4 fruit fly cellular contexts compared by ENCODE assay signal in the genomic region with DNA sequence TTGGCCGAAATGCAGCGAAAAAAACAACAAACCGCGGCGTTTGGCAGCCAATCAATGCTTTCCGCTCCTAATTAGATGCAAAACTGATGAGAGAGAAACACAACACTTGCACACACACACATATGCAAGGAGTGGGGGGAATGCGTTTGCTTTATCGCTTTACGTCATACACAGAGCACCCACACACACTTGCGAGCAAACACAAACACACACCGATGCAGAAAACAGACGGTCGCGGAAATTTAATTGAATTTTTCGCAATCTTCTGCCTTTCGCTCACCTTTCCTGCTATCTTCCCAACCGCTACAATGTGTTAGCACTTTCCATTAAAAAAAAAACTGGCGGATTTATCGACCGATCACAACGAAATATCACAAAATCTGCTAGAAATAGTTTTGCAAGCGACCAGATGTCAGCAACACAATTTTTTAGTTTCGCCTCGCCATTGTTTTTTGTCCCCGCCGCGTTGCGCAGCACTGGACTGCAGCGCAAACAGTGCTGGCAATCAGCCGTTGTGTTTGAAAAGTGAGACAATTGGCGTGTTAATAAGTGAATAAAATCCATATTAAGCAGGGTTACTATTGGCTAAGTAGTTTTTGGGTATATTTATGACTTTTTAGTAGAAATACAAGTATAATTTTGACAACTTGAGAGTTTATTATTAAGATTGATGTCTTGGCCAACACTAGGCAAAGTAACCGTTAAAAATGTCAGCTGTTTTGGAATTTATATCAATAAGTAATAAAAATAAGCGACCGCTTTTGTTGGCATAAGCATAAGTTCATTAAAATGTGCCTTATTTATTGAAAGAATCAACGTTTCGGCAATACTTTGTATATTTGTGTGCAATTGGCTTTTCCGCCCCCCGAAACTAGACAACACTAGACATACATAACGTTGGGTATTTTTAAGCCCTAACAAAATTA.
TF ChIP-seq lines count a peak whose summit lies in the region.

A gene (minus strand): TSS at position 532 of the 926 bp plus-strand sequence.

TF ChIP-seq in whole organism, adult, 20 proteins besides CTCF, POLR2A, EP300 and RAD21 (continued from another document):
- TF ChIP-seq kay (GFP tag; lab: Kevin White, UChicago; ENCODE audit: borderline replicate concordance): no peak
- TF ChIP-seq CG7045 (GFP tag; optimal IDR thresholded peaks at IDR 0.05; lab: Kevin White, UChicago): peak; percentile 20
- peak; percentile 45 for TF ChIP-seq CG14711 (tag; optimal IDR thresholded peaks at IDR 0.05; lab: Kevin White, UChicago)
- peak; percentile 35 for TF ChIP-seq CG12768 (GFP tag; optimal IDR thresholded peaks at IDR 0.05; lab: Kevin White, UChicago)
TF ChIP-seq in whole organism, adult: peak in this region for 11.

TF ChIP-seq in whole organism, embryonic, 481 proteins besides CTCF, POLR2A, EP300 and RAD21 (continued from another document and continues in another):
- TF ChIP-seq Antp (GFP tag; optimal IDR thresholded peaks at IDR 0.05; lab: Kevin White, UChicago): peak; percentile 14
- no peak for TF ChIP-seq CG14965 (GFP tag; optimal IDR thresholded peaks at IDR 0.05; lab: Kevin White, UChicago; ENCODE audit: borderline replicate concordance)
- no peak for TF ChIP-seq wdn (GFP tag; IDR thresholded peaks at IDR 0.05; lab: Robert Waterston, UW)
- TF ChIP-seq CG17186 (GFP tag; optimal IDR thresholded peaks at IDR 0.05; lab: Kevin White, UChicago): peak; percentile 47
- TF ChIP-seq Dref (GFP tag; IDR thresholded peaks at IDR 0.05; lab: Robert Waterston, UW): peak; percentile 29; the same call in 1 of the 2 replicates
- TF ChIP-seq Med (GFP tag; lab: Kevin White, UChicago): peak; percentile 71
- TF ChIP-seq CG30403 (GFP tag; optimal IDR thresholded peaks at IDR 0.05; lab: Kevin White, UChicago): peak; percentile 33
- TF ChIP-seq crol (GFP tag; IDR thresholded peaks at IDR 0.05; lab: Robert Waterston, UW): no peak
- no peak for TF ChIP-seq CG4707 (GFP tag; optimal IDR thresholded peaks at IDR 0.05; lab: Kevin White, UChicago)
- no peak for TF ChIP-seq CG4328 (GFP tag; optimal IDR thresholded peaks at IDR 0.05; lab: Kevin White, UChicago)
- no peak for TF ChIP-seq CG12942 (GFP tag; optimal IDR thresholded peaks at IDR 0.05; lab: Kevin White, UChicago)
- TF ChIP-seq D19A (tag; optimal IDR thresholded peaks at IDR 0.05; lab: Kevin White, UChicago): no peak
- TF ChIP-seq Side (GFP tag; optimal IDR thresholded peaks at IDR 0.05; lab: Kevin White, UChicago): peak; percentile 18
- no peak for TF ChIP-seq Ravus (GFP tag; IDR thresholded peaks at IDR 0.05; lab: Robert Waterston, UW)
- peak; percentile 7 for TF ChIP-seq nom (GFP tag; optimal IDR thresholded peaks at IDR 0.05; lab: Kevin White, UChicago)
- TF ChIP-seq CG2120 (GFP tag; optimal IDR thresholded peaks at IDR 0.05; lab: Kevin White, UChicago): peak; percentile 36
- TF ChIP-seq CG15479 (GFP tag; optimal IDR thresholded peaks at IDR 0.05; lab: Kevin White, UChicago): no peak
- TF ChIP-seq CG1647 (GFP tag; optimal IDR thresholded peaks at IDR 0.05; lab: Kevin White, UChicago): peak; percentile 11
- peak; percentile 7 for TF ChIP-seq pho (GFP tag; optimal IDR thresholded peaks at IDR 0.05; lab: Kevin White, UChicago)
- peak; percentile 3 for TF ChIP-seq CG9437 (GFP tag; optimal IDR thresholded peaks at IDR 0.05; lab: Kevin White, UChicago)
- no peak for TF ChIP-seq bsh (GFP tag; optimal IDR thresholded peaks at IDR 0.05; lab: Kevin White, UChicago)
- peak; percentile 93 for TF ChIP-seq phol (tag; optimal IDR thresholded peaks at IDR 0.05; lab: Kevin White, UChicago)
- TF ChIP-seq eyg (GFP tag; optimal IDR thresholded peaks at IDR 0.05; lab: Kevin White, UChicago): no peak
- peak in 1 of 2 experiments; percentile 90 for TF ChIP-seq Pdp1 (GFP tag; optimal IDR thresholded peaks at IDR 0.05; lab: Kevin White, UChicago)
- TF ChIP-seq tx (GFP tag; optimal IDR thresholded peaks at IDR 0.05; lab: Kevin White, UChicago): no peak
- TF ChIP-seq CG4424 (GFP tag; optimal IDR thresholded peaks at IDR 0.05; lab: Kevin White, UChicago): peak; percentile 14
- TF ChIP-seq zfh2 (GFP tag; optimal IDR thresholded peaks at IDR 0.05; lab: Kevin White, UChicago): peak; percentile 14
- TF ChIP-seq CG11247 (GFP tag; IDR thresholded peaks at IDR 0.05; lab: Robert Waterston, UW): peak; percentile 21; the same call in 1 of the 2 replicates
- TF ChIP-seq pzg (GFP tag; optimal IDR thresholded peaks at IDR 0.05; lab: Kevin White, UChicago): peak; percentile 24
- peak; percentile 43; the same call in 1 of the 2 replicates for TF ChIP-seq sob (GFP tag; IDR thresholded peaks at IDR 0.05; lab: Robert Waterston, UW)
- peak; percentile 48 for TF ChIP-seq lbe (GFP tag; optimal IDR thresholded peaks at IDR 0.05; lab: Kevin White, UChicago)
- no peak for TF ChIP-seq D (optimal IDR thresholded peaks at IDR 0.05; lab: Kevin White, UChicago)
- peak; percentile 23 for TF ChIP-seq D (GFP tag; optimal IDR thresholded peaks at IDR 0.05; lab: Kevin White, UChicago)
- peak; percentile 36 for TF ChIP-seq Xbp1 (GFP tag; optimal IDR thresholded peaks at IDR 0.05; lab: Kevin White, UChicago)
- TF ChIP-seq CG11456 (GFP tag; IDR thresholded peaks at IDR 0.05; lab: Robert Waterston, UW): peak; percentile 41; the same call in 1 of the 3 replicates
- TF ChIP-seq Myb (GFP tag; optimal IDR thresholded peaks at IDR 0.05; lab: Kevin White, UChicago): peak; percentile 93
- peak; percentile 54 for TF ChIP-seq MESR4 (GFP tag; optimal IDR thresholded peaks at IDR 0.05; lab: Kevin White, UChicago)
- TF ChIP-seq HHEX (GFP tag; optimal IDR thresholded peaks at IDR 0.05; lab: Kevin White, UChicago): peak; percentile 7

TF ChIP-seq in whole organism, prepupa, 60 proteins besides CTCF, POLR2A, EP300 and RAD21 (continued from another document):
- TF ChIP-seq cyc (GFP tag; optimal IDR thresholded peaks at IDR 0.05; lab: Kevin White, UChicago) (peak; percentile 39), acj6 (GFP tag; optimal IDR thresholded peaks at IDR 0.05; lab: Kevin White, UChicago) (peak; percentile 4), spab (GFP tag; optimal IDR thresholded peaks at IDR 0.05; lab: Kevin White, UChicago) (no peak), CG3919 (GFP tag; optimal IDR thresholded peaks at IDR 0.05; lab: Kevin White, UChicago) (no peak), Blimp-1 (GFP tag; optimal IDR thresholded peaks at IDR 0.05; lab: Kevin White, UChicago) (no peak), Eip78C (GFP tag; lab: Kevin White, UChicago) (peak; percentile 77), lz (GFP tag; optimal IDR thresholded peaks at IDR 0.05; lab: Kevin White, UChicago) (peak; percentile 48), Eip93F (GFP tag; optimal IDR thresholded peaks at IDR 0.05; lab: Kevin White, UChicago) (no peak), Hr38 (GFP tag; optimal IDR thresholded peaks at IDR 0.05; lab: Kevin White, UChicago) (no peak), salr (GFP tag; optimal IDR thresholded peaks at IDR 0.05; lab: Kevin White, UChicago) (no peak), fkh (GFP tag; optimal IDR thresholded peaks at IDR 0.05; lab: Kevin White, UChicago) (peak; percentile 31), CG10669 (GFP tag; optimal IDR thresholded peaks at IDR 0.05; lab: Kevin White, UChicago) (no peak), fd59A (GFP tag; optimal IDR thresholded peaks at IDR 0.05; lab: Kevin White, UChicago) (no peak), CG11294 (GFP tag; IDR thresholded peaks at IDR 0.05; lab: Robert Waterston, UW) (no peak), CG8119 (GFP tag; IDR thresholded peaks at IDR 0.05; lab: Robert Waterston, UW) (no peak), CG31627 (GFP tag; optimal IDR thresholded peaks at IDR 0.05; lab: Kevin White, UChicago) (peak; percentile 39), CG6854 (GFP tag; optimal IDR thresholded peaks at IDR 0.05; lab: Kevin White, UChicago) (no peak), eg (GFP tag; IDR thresholded peaks at IDR 0.05; lab: Robert Waterston, UW) (no peak), Sox14 (GFP tag; optimal IDR thresholded peaks at IDR 0.05; lab: Kevin White, UChicago) (peak; percentile 51), CG6792 (GFP tag; optimal IDR thresholded peaks at IDR 0.05; lab: Kevin White, UChicago) (no peak), dsx (GFP tag; optimal IDR thresholded peaks at IDR 0.05; lab: Kevin White, UChicago; ENCODE audit: poor library complexity, severe bottlenecking) (no peak), Met (GFP tag; optimal IDR thresholded peaks at IDR 0.05; lab: Kevin White, UChicago) (peak; percentile 39), vri (GFP tag; optimal IDR thresholded peaks at IDR 0.05; lab: Kevin White, UChicago) (peak; percentile 87), CG16779 (tag; optimal IDR thresholded peaks at IDR 0.05; lab: Kevin White, UChicago) (no peak), CG11762 (GFP tag; optimal IDR thresholded peaks at IDR 0.05; lab: Kevin White, UChicago; ENCODE audit: insufficient read depth) (peak; percentile 1), CG1621 (tag; optimal IDR thresholded peaks at IDR 0.05; lab: Kevin White, UChicago) (no peak), CG7368 (GFP tag; optimal IDR thresholded peaks at IDR 0.05; lab: Kevin White, UChicago) (peak; percentile 34), Hr39 (GFP tag; optimal IDR thresholded peaks at IDR 0.05; lab: Kevin White, UChicago) (peak; percentile 1), Sox15 (GFP tag; optimal IDR thresholded peaks at IDR 0.05; lab: Kevin White, UChicago) (no peak), Gug (GFP tag; IDR thresholded peaks at IDR 0.05; lab: Robert Waterston, UW) (no peak), OdsH (GFP tag; optimal IDR thresholded peaks at IDR 0.05; lab: Kevin White, UChicago) (no peak), Lpt (GFP tag; optimal IDR thresholded peaks at IDR 0.05; lab: Kevin White, UChicago) (no peak), Hr4 (GFP tag; optimal IDR thresholded peaks at IDR 0.05; lab: Kevin White, UChicago) (no peak), CG11902 (GFP tag; optimal IDR thresholded peaks at IDR 0.05; lab: Kevin White, UChicago) (no peak), svp (GFP tag; lab: Kevin White, UChicago) (peak; percentile 76), CG6163 (GFP tag; IDR thresholded peaks at IDR 0.05; lab: Robert Waterston, UW) (no peak), dac (GFP tag; optimal IDR thresholded peaks at IDR 0.05; lab: Kevin White, UChicago) (no peak), Smox (GFP tag; optimal IDR thresholded peaks at IDR 0.05; lab: Kevin White, UChicago) (no peak), net (GFP tag; optimal IDR thresholded peaks at IDR 0.05; lab: Kevin White, UChicago) (no peak), Ets96B (tag; optimal IDR thresholded peaks at IDR 0.05; lab: Kevin White, UChicago) (no peak), ss (GFP tag; optimal IDR thresholded peaks at IDR 0.05; lab: Kevin White, UChicago) (no peak), topi (GFP tag; optimal IDR thresholded peaks at IDR 0.05; lab: Kevin White, UChicago) (peak; percentile 37), CG34406 (GFP tag; optimal IDR thresholded peaks at IDR 0.05; lab: Kevin White, UChicago) (no peak)

TF ChIP-seq in whole organism, wandering third instar larva, 38 proteins besides CTCF, POLR2A, EP300 and RAD21 (continued from another document):
- no peak for TF ChIP-seq GATAd (GFP tag; optimal IDR thresholded peaks at IDR 0.05; lab: Kevin White, UChicago)
- no peak for TF ChIP-seq tai (GFP tag; optimal IDR thresholded peaks at IDR 0.05; lab: Kevin White, UChicago)
- no peak for TF ChIP-seq Jra (GFP tag; optimal IDR thresholded peaks at IDR 0.05; lab: Kevin White, UChicago)
- no peak for TF ChIP-seq Hr83 (GFP tag; optimal IDR thresholded peaks at IDR 0.05; lab: Kevin White, UChicago; ENCODE audit: poor library complexity, severe bottlenecking)
- no peak for TF ChIP-seq brk (GFP tag; optimal IDR thresholded peaks at IDR 0.05; lab: Kevin White, UChicago)
